Fruit fly (Drosophila melanogaster): Measurements from ENCODE around the gene Bre1.
A peak's percentile ranks its signal among the peaks of the same experiment; 100 is the strongest.

The Bre1 gene

DNA sequence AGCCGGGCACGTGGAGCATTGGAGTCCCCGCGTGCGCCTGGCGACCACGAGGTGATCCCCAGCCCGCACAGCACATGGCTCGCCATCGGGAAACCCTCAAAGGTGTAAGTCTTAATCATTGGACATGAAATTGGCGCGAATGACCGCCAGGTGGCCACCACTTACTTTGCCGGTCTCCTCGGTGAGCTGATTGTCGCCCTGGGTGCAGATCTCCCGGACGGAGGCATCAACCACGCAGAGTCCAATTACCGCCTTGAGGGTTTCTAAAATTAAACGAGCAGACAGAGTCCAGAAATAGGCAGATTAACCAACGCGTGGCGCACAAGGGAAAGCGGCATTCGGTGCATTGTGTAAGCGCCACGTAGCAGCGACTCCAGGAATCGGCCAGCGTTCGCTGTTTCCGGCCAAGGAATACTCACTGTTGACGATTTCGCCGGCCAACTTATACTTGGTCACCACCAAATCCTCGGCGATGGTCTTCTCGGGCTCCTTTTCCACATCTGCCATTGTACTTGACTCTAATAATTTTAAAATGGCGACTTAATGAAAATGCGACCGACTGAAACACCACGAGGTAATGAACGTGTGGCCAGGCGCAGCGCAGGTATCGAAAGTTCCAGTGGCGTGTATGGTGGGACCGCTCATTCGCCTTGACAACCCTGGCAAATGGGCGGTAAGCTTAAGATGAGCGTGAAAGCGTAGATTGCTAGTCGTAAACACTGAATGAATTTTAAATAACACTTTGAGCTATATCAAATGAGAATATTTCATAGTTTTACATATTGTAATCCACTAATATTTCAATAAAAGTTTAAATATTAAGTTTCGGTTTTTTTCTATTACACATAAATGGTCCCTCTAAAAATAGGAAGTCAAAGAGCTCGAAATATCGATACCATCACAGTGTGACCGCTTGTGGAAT, 28.8 kb downstream of the Bre1 start, which contains the start of gene CG10576 (continued):
- TF ChIP-seq CG11695 (GFP tag; IDR thresholded peaks at IDR 0.05) (no peak), pita (GFP tag; optimal IDR thresholded peaks at IDR 0.05) (no peak), gce (GFP tag; IDR thresholded peaks at IDR 0.05) (no peak), CG9876 (GFP tag; optimal IDR thresholded peaks at IDR 0.05) (no peak), dpn (GFP tag; optimal IDR thresholded peaks at IDR 0.05) (peak in 1 of 2 experiments; percentile 8), CG9932 (GFP tag; IDR thresholded peaks at IDR 0.05) (peak; percentile 5; the same call in 1 of the 2 replicates), gsb (GFP tag; IDR thresholded peaks at IDR 0.05) (no peak), wdn (GFP tag; IDR thresholded peaks at IDR 0.05) (no peak), Dip2 (GFP tag; IDR thresholded peaks at IDR 0.05) (no peak), D (optimal IDR thresholded peaks at IDR 0.05) (peak; percentile 54), D (GFP tag; optimal IDR thresholded peaks at IDR 0.05) (no peak), CG10147 (GFP tag; optimal IDR thresholded peaks at IDR 0.05) (no peak), Bgb (GFP tag; IDR thresholded peaks at IDR 0.05; ENCODE audit: partially characterized antibody) (no peak; the same call in 1 of the 2 replicates), CG8478 (optimal IDR thresholded peaks at IDR 0.05) (no peak), zen2 (GFP tag; IDR thresholded peaks at IDR 0.05; ENCODE audit: partially characterized antibody) (no peak), CG13287 (GFP tag; IDR thresholded peaks at IDR 0.05; ENCODE audit: partially characterized antibody) (peak; percentile 74), CkIIα-i1 (GFP tag; IDR thresholded peaks at IDR 0.05) (no peak), GATAe (GFP tag; conservative IDR thresholded peaks at IDR 0.05) (no peak), CG1529 (GFP tag; optimal IDR thresholded peaks at IDR 0.05) (no peak), BtbVII (GFP tag; optimal IDR thresholded peaks at IDR 0.05) (no peak), Hr39 (optimal IDR thresholded peaks at IDR 0.05) (no peak), Sox100B (GFP tag; optimal IDR thresholded peaks at IDR 0.05) (no peak), Hmx (GFP tag; optimal IDR thresholded peaks at IDR 0.05) (no peak), CG16815 (GFP tag; optimal IDR thresholded peaks at IDR 0.05) (no peak), CG34376 (GFP tag; optimal IDR thresholded peaks at IDR 0.05) (no peak), CG14050 (GFP tag; IDR thresholded peaks at IDR 0.05) (no peak), Dbx (GFP tag; IDR thresholded peaks at IDR 0.05) (no peak), BEAF-32 (GFP tag; optimal IDR thresholded peaks at IDR 0.05) (peak; percentile 91), CG6175 (GFP tag; IDR thresholded peaks at IDR 0.05) (no peak), HLH54F (GFP tag; optimal IDR thresholded peaks at IDR 0.05) (no peak), Oli (tag; optimal IDR thresholded peaks at IDR 0.05) (no peak), row (GFP tag; IDR thresholded peaks at IDR 0.05) (peak; percentile 76), CG4328 (GFP tag; optimal IDR thresholded peaks at IDR 0.05) (no peak), CG7271 (tag; optimal IDR thresholded peaks at IDR 0.05) (no peak), Myb (GFP tag; optimal IDR thresholded peaks at IDR 0.05) (no peak), nau (GFP tag; optimal IDR thresholded peaks at IDR 0.05) (no peak), dmrt11E (tag; optimal IDR thresholded peaks at IDR 0.05) (peak; percentile 21), CG33213 (GFP tag; optimal IDR thresholded peaks at IDR 0.05) (no peak), Awh (GFP tag; IDR thresholded peaks at IDR 0.05) (no peak), pho (GFP tag; optimal IDR thresholded peaks at IDR 0.05) (no peak), sima (GFP tag; optimal IDR thresholded peaks at IDR 0.05) (no peak), CTCF (GFP tag; optimal IDR thresholded peaks at IDR 0.05) (peak; percentile 78), Sox102F (GFP tag; optimal IDR thresholded peaks at IDR 0.05) (no peak), CG8765 (GFP tag; IDR thresholded peaks at IDR 0.05) (no peak), CG10565 (GFP tag; optimal IDR thresholded peaks at IDR 0.05) (no peak), CG42726 (GFP tag; IDR thresholded peaks at IDR 0.05; ENCODE audit: partially characterized antibody) (no peak), CG12236 (GFP tag; optimal IDR thresholded peaks at IDR 0.05) (no peak), Deaf1 (tag; optimal IDR thresholded peaks at IDR 0.05) (no peak), Max (GFP tag; optimal IDR thresholded peaks at IDR 0.05) (peak; percentile 93), fd3F (GFP tag; optimal IDR thresholded peaks at IDR 0.05) (no peak), Meics (GFP tag; optimal IDR thresholded peaks at IDR 0.05) (no peak)

Measured in whole organism, embryonic.